Fruit fly (Drosophila melanogaster) whole organism, embryonic: Measurements from ENCODE around the gene CG9360.

Experiments
- Awh ChIP-seq: fragments of 200-800 bp; sonication (Bioruptor generic); IDR thresholded peaks from 2 replicates; pipeline ENCODE4, ENCODE4 v1.3.6; 2022; ENCODE audit warnings: missing biosample characterization, missing genetic modification characterization
- CG10321 ChIP-seq: fragments of 200-800 bp; sonication (Bioruptor generic); IDR thresholded peaks from 2 replicates; pipeline ENCODE4 v1.3.6; 2022; ENCODE audit warnings: missing biosample characterization, missing genetic modification characterization
- CG10565 ChIP-seq: fragments of 200-800 bp; sonication (Bioruptor generic); optimal IDR thresholded peaks from 3 replicates; lab custom pipeline; 2016; ENCODE audit warnings: missing biosample characterization, mild to moderate bottlenecking, missing genetic modification characterization
- CG4282 ChIP-seq: fragments of 200-800 bp; sonication (Bioruptor generic); optimal IDR thresholded peaks from 2 replicates; lab custom pipeline; 2016; ENCODE audit warnings: missing biosample characterization, missing genetic modification characterization
- Lpt ChIP-seq: fragments of >200 bp; optimal IDR thresholded peaks from 2 replicates; lab custom pipeline; 2018; ENCODE audit warnings: missing biosample characterization, missing genetic modification characterization
- ftz-f1 ChIP-seq: fragments of 200-800 bp; sonication (Bioruptor generic); optimal IDR thresholded peaks from 2 replicates; lab custom pipeline; 2016; ENCODE audit warnings: missing biosample characterization, missing genetic modification characterization
- kni ChIP-seq: fragments of 200-800 bp; sonication (Bioruptor generic); optimal IDR thresholded peaks from 3 replicates; lab custom pipeline; 2017; ENCODE audit warnings: mild to moderate bottlenecking, missing biosample characterization, missing genetic modification reagents, missing genetic modification characterization
- pb ChIP-seq: fragments of 200-800 bp; sonication (Bioruptor generic); optimal IDR thresholded peaks from 3 replicates; lab custom pipeline; 2016; ENCODE audit warnings: missing biosample characterization, missing genetic modification characterization
- salm ChIP-seq: fragments of 200-800 bp; sonication (Bioruptor generic); optimal IDR thresholded peaks from 2 replicates; lab custom pipeline; 2018; ENCODE audit warnings: missing biosample characterization, mild to moderate bottlenecking, missing genetic modification characterization
- sens ChIP-seq: fragments of 200-800 bp; sonication (Bioruptor generic); peaks from one replicate; lab custom pipeline; 2016; ENCODE audit warnings: missing biosample characterization, missing genetic modification characterization
- seq ChIP-seq: fragments of 200-800 bp; sonication (Bioruptor generic); IDR thresholded peaks from 2 replicates; pipeline ENCODE4 v1.3.6; 2022; ENCODE audit warnings: missing biosample characterization, missing genetic modification characterization
- slou ChIP-seq: fragments of 200-800 bp; sonication (Bioruptor generic); optimal IDR thresholded peaks from 3 replicates; lab custom pipeline; 2016; ENCODE audit warnings: missing biosample characterization, missing genetic modification characterization

- TF ChIP-seq ftz-f1 (GFP tag; lab: Kevin White, UChicago) = no peak
- no peak for TF ChIP-seq Lpt
- no peak for TF ChIP-seq CG4282 (GFP tag; lab: Kevin White, UChicago)
- TF ChIP-seq seq = no peak
- no peak for TF ChIP-seq CG10321 (GFP tag; lab: Robert Waterston, UW)
- TF ChIP-seq sens (GFP tag; lab: Kevin White, UChicago) = no peak
- no peak for TF ChIP-seq Awh
- TF ChIP-seq CG10565 (GFP tag; lab: Kevin White, UChicago) = no peak
- TF ChIP-seq slou = no peak
- TF ChIP-seq kni = no peak
- no peak for TF ChIP-seq pb (GFP tag; lab: Kevin White, UChicago)
- no peak for TF ChIP-seq salm (tag; lab: Kevin White, UChicago)
Measured at dm6 chrX:11717892-11718291, 46.5 kb downstream of the CG9360 start.
